Fruit fly (Drosophila melanogaster) whole organism, wandering third instar larva: ENCODE results near the gene Rsbp15.

Experiments
- Dfd ChIP-seq: fragments of >200 bp; optimal IDR thresholded peaks from 2 replicates; lab custom pipeline; 2017; ENCODE audit warnings: missing biosample characterization, missing genetic modification characterization
- Hr78 ChIP-seq: fragments of >200 bp; optimal IDR thresholded peaks from 2 replicates; lab custom pipeline; 2017; ENCODE audit warnings: missing biosample characterization, missing genetic modification characterization
- Myc ChIP-seq: fragments of >200 bp; optimal IDR thresholded peaks from 2 replicates; lab custom pipeline; 2017
- brk ChIP-seq: fragments of 200-800 bp; sonication (Bioruptor generic); optimal IDR thresholded peaks from 2 replicates; lab custom pipeline; 2016; ENCODE audit warnings: missing biosample characterization, mild to moderate bottlenecking, missing genetic modification characterization
- dmrt93B ChIP-seq: fragments of 200-800 bp; sonication (Bioruptor generic); optimal IDR thresholded peaks from 2 replicates; lab custom pipeline; 2018; ENCODE audit warnings: missing biosample characterization, mild to moderate bottlenecking, missing genetic modification characterization
- h ChIP-seq: fragments of 200-800 bp; sonication (Bioruptor generic); optimal IDR thresholded peaks from 3 replicates; lab custom pipeline; 2016; ENCODE audit warnings: missing biosample characterization, mild to moderate bottlenecking, missing genetic modification characterization
- jim ChIP-seq: fragments of 175-275, 200-325 bp; sonication (Bioruptor generic); optimal IDR thresholded peaks from 2 replicates; lab custom pipeline; 2016; ENCODE audit warnings: missing biosample characterization, mild to moderate bottlenecking, missing genetic modification characterization
- lola ChIP-seq: fragments of >200 bp; optimal IDR thresholded peaks from 2 replicates; lab custom pipeline; 2017; ENCODE audit warnings: missing biosample characterization, missing genetic modification characterization
- pan ChIP-seq: fragments of >200 bp; optimal IDR thresholded peaks from 2 replicates; lab custom pipeline; 2017
- tai ChIP-seq: sonication (Bioruptor generic); optimal IDR thresholded peaks from 2 replicates; lab custom pipeline; 2016; ENCODE audit warnings: missing biosample characterization, missing genetic modification characterization

DNA sequence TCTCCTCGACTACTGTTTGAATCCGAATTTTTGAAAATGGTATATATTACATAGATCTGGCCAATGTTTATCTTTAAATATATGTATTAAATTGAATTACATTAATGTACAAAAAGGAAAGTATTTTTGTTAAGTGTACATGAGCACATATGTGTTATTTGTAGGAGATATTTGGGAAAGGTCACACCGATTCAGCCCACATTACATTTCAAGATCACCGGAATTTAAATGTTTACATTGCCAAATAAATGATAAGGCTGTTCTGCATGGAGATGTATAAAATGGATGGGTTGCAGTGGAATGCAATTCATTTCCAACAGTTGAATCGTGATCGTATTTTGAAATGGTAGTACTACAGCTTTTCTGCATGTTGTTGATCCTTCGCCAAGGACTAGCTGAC, 6.9 kb downstream of the Rsbp15 start, which contains the start of gene CG3916:
- TF ChIP-seq h (GFP tag; lab: Kevin White, UChicago) (no peak), Myc (lab: Kevin White, UChicago) (no peak), Hr78 (GFP tag; lab: Kevin White, UChicago) (no peak), lola (GFP tag; lab: Kevin White, UChicago) (no peak), Dfd (no peak), jim (GFP tag; lab: Kevin White, UChicago) (no peak), pan (lab: Kevin White, UChicago) (no peak), tai (GFP tag; lab: Kevin White, UChicago) (no peak), dmrt93B (GFP tag; lab: Kevin White, UChicago) (no peak), brk (GFP tag; lab: Kevin White, UChicago) (no peak)
